Worm (Caenorhabditis elegans) whole organism, L1 larva: Measurements from ENCODE around the gene T07D3.2.

Experiments
- ama-1 ChIP-seq: fragments of 150-350 bp; optimal IDR thresholded peaks from 2 replicates; lab custom pipeline; 2014
- dsc-1 ChIP-seq: sonication (generic microtip); optimal IDR thresholded peaks from 2 replicates; lab custom pipeline; 2016; ENCODE audit warnings: mild to moderate bottlenecking, missing genetic modification characterization, missing compliant biosample characterization
- fkh-10 ChIP-seq: sonication (generic microtip); optimal IDR thresholded peaks from 2 replicates; lab custom pipeline; 2017; ENCODE audit warnings: missing biosample characterization, missing genetic modification reagents, missing genetic modification characterization
- fos-1 ChIP-seq: fragments of 150-350 bp; optimal IDR thresholded peaks from 2 replicates; lab custom pipeline; 2014; ENCODE audit warnings: missing biosample characterization, missing genetic modification characterization
- lin-13 ChIP-seq: fragments of 150-350 bp; optimal IDR thresholded peaks from 2 replicates; lab custom pipeline; 2014; ENCODE audit warnings: missing biosample characterization, missing genetic modification reagents, missing genetic modification characterization
- mab-9 ChIP-seq: fragments of 200-800 bp; sonication (Bioruptor generic); IDR thresholded peaks from 2 replicates; pipeline ENCODE4 v1.3.6; 2022; ENCODE audit warnings: missing genetic modification reagents, missing genetic modification characterization, missing compliant biosample characterization
- pag-3 ChIP-seq: sonication (generic microtip); optimal IDR thresholded peaks from 2 replicates; lab custom pipeline; 2017; ENCODE audit warnings: missing genetic modification characterization, mild to moderate bottlenecking, missing compliant biosample characterization, antibody characterized with exemption, borderline replicate concordance; ENCODE audit not compliant: insufficient read depth
- snpc-4 ChIP-seq: fragments of 150-350 bp; optimal IDR thresholded peaks from 2 replicates; lab custom pipeline; 2014; ENCODE audit warnings: missing biosample characterization, missing genetic modification characterization
- unc-86 ChIP-seq: sonication (generic microtip); optimal IDR thresholded peaks from 2 replicates; lab custom pipeline; 2016; ENCODE audit warnings: missing genetic modification characterization, missing compliant biosample characterization
- xbp-1 ChIP-seq: sonication (generic microtip); optimal IDR thresholded peaks from 2 replicates; lab custom pipeline; 2016; ENCODE audit warnings: missing genetic modification characterization, missing compliant biosample characterization

DNA sequence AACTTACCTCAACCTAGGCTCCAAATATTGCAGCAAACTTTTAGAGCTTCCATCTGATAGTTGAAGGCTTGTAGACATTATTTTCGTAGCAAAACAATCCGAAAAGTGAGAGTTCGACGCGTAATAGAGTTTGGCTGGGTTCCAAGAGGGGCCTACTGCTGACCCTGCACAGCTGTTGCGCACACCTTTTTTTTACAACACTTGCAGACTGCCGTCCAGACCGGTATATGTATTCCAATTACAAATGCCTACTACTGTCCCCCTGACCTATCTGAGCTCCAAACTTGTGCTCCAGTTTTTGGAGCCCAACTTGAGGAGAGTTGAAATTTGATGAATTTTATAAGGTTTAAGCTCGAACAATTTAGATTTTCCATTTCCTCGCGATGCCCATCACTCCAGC is 7.8 kb downstream of the T07D3.2 start, which contains the start of the genes fbxc-24 and fbxc-27:
- no peak for TF ChIP-seq fkh-10 (GFP tag; lab: Kevin White, UChicago)
- TF ChIP-seq pag-3 (tag; lab: Kevin White, UChicago): no peak
- no peak for TF ChIP-seq xbp-1
- no peak for TF ChIP-seq fos-1 (tag; lab: Kevin White, UChicago)
- no peak for TF ChIP-seq lin-13 (GFP tag; lab: Kevin White, UChicago)
- TF ChIP-seq snpc-4 (tag; lab: Kevin White, UChicago): no peak
- TF ChIP-seq dsc-1 (tag; lab: Kevin White, UChicago): no peak
- TF ChIP-seq unc-86 (tag; lab: Kevin White, UChicago): no peak
- TF ChIP-seq ama-1 (lab: Kevin White, UChicago): no peak
- no peak for TF ChIP-seq mab-9 (GFP tag; lab: Robert Waterston, UW)
